Worm (Caenorhabditis elegans) whole organism, young adult: ENCODE measurements around the gene T13A10.64.

ENCODE experiments used
- T07F8.4 ChIP-seq: sonication (generic microtip); optimal IDR thresholded peaks from 2 replicates; lab custom pipeline; 2016; ENCODE audit warnings: mild to moderate bottlenecking, missing genetic modification characterization, moderate library complexity, missing compliant biosample characterization
- atf-7 ChIP-seq: sonication (generic microtip); optimal IDR thresholded peaks from 2 replicates; lab custom pipeline; 2017; ENCODE audit warnings: mild to moderate bottlenecking, missing genetic modification characterization, missing compliant biosample characterization
- hlh-26 ChIP-seq: fragments of 200-800 bp; sonication (Bioruptor generic); conservative IDR thresholded peaks from 2 replicates; pipeline ENCODE4 v1.3.6; 2022; ENCODE audit warnings: missing genetic modification reagents, missing genetic modification characterization, missing compliant biosample characterization
- lin-40 ChIP-seq: sonication (generic microtip); optimal IDR thresholded peaks from 2 replicates; lab custom pipeline; 2016; ENCODE audit warnings: missing genetic modification characterization, mild to moderate bottlenecking, missing compliant biosample characterization, missing genotype, missing genetic modification reagents
- nhr-90 ChIP-seq: sonication (generic microtip); optimal IDR thresholded peaks from 2 replicates; lab custom pipeline; 2016; ENCODE audit warnings: missing genotype, mild to moderate bottlenecking, missing genetic modification characterization, missing compliant biosample characterization

DNA sequence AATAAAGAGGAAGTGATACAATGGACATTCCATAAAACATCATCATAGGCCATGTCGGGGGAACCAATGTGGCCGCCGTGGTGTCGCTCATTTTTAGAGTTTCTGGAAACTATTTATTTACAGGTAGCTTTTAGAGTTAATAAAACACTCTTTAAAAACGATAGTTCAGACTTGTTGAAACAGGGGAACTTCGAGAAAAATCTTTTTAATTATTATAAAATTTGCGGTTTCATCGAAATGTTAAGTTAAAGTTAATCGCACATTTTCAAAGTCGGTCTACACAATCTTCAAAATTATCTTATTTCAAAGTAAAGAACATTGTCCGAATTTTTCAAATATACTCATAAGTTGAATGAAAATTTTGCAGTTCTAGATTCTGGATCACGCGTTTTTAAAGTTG, 29.5 kb downstream of the T13A10.64 start, which contains the start of gene ops-1:
- TF ChIP-seq hlh-26 (GFP tag; lab: Robert Waterston, UW) (no peak), lin-40 (tag; lab: Kevin White, UChicago) (no peak), atf-7 (tag; lab: Kevin White, UChicago) (no peak), nhr-90 (tag; lab: Kevin White, UChicago) (no peak), T07F8.4 (tag; lab: Kevin White, UChicago) (no peak)
